Worm (Caenorhabditis elegans): ENCODE data around the gene F37B4.15.

Gene F37B4.15

DNA sequence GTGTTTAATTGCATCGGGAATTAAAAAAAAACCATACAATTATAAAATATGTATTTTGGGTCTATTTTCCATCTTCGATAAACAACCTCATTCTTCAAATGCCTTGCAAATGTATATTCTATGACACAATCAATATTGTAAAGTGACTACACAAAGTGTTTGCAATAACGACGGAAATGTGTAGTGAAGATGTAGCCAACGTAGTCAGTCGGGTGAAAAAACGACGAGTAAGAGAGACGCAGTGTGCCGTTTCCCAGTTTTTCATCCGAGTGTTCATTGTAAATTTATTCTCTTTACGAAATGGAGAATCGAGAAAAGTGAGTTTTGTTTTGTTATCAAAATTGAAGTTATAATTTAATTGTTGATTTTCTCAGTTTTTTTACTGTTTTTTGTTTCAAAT, at the start of gene F37B4.15:
Gene F37B4.15, plus strand, starts transcription at position 301 of the 400 bp plus-strand sequence.
- TF ChIP-seq unc-62 (GFP tag; optimal IDR thresholded peaks at IDR 0.05) = no peak

DNA sequence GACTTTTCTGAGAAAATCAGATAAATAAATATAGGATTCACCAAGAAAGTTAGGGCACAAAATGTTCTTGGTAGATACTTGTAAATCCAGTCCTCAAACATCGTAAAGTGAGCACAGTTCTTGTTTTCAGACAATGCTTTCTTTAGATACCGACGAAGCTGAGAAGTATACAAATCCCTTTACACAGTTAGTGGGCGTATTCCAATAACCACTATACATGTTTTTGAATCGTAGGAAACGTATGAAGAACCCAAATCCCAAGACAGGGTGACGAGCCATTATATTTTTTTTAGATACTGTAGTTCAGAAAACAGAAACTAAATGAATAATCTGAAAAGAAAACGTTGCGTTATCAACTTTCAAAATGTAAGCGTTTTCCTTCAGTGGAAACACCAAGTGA, 46.3 kb upstream of the F37B4.15 start, which contains the start of gene srj-44:
Gene srj-44, minus strand, starts transcription at position 101 of the 400 bp plus-strand sequence.
- no peak for TF ChIP-seq unc-62 (GFP tag; optimal IDR thresholded peaks at IDR 0.05)

DNA sequence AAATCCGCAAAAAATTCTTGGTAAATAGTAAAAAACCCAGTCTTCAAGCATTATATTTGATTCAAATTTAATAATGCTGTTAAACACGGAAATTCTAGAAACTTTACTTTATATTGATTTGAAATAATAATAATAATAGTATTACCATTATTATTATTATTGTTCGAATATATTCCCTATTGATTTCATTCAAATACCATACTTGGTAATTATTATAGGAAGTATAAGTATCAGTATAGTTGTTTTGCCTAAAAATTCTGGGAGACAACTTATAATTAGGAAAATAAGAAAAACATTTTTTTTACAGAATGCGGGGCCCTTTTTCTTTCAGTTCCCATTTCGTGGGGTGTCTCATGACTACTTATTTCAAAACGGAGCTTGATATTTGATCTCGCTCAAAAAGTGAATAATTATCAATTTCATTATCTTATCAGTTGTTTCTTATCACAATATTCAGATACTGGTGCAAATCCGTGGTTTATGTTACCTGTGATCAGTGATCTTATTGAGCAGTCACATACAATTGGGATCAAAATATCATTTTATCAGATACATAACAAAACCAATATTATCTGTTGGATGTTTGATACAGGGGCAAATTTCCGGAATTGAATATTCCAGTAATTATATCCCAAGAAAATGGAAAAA, 43.6 kb upstream of the F37B4.15 start, which contains the start of gene srj-49:
Gene srj-49, minus strand, starts transcription at position 51 of the 648 bp plus-strand sequence.
- TF ChIP-seq unc-62 (GFP tag; optimal IDR thresholded peaks at IDR 0.05) = no peak

DNA sequence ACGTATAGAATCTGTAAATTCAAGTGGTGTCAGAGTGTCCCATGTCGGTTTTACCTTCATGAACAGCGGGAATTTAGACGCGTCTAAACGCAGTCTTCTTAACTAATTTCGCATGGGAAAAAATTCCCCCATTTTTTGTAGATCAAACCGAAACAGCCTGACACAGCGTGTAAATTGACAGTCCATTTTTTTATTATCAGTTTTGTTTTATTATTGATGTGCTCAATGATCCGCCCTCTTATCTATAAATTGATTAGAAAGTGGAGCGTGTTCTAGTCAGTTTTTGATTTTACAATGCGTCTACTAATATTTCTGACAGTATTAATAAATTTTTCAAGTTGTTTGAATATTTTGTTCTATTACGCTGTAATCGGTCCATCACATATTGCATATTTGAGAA, 43.0 kb upstream of the F37B4.15 start, which contains the start of gene ugt-53:
Gene ugt-53, plus strand, starts transcription at position 273 of the 400 bp plus-strand sequence.
- no peak for TF ChIP-seq unc-62 (GFP tag; optimal IDR thresholded peaks at IDR 0.05)

DNA sequence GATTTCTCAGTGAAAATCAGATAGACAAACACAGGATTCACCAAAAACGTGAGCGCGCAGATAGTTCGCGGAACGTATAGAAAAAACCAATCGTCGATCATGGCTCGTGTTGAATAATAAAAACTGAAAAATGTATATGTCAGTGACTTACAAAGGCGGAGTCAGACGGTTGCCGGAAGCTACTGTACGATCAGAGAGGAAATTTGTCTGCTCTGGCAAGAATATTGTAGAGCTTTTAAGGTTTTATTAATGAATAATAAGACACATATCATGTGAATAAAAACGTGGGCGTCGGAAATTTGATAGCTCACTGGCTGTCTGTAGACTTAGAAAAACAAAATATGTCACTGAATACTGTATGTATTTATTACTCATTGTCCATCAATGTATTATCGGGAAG, 36.6 kb upstream of the F37B4.15 start, which contains the start of gene srj-57:
Gene srj-57, minus strand, starts transcription at position 101 of the 400 bp plus-strand sequence.
- TF ChIP-seq unc-62 (GFP tag; optimal IDR thresholded peaks at IDR 0.05) = no peak

DNA sequence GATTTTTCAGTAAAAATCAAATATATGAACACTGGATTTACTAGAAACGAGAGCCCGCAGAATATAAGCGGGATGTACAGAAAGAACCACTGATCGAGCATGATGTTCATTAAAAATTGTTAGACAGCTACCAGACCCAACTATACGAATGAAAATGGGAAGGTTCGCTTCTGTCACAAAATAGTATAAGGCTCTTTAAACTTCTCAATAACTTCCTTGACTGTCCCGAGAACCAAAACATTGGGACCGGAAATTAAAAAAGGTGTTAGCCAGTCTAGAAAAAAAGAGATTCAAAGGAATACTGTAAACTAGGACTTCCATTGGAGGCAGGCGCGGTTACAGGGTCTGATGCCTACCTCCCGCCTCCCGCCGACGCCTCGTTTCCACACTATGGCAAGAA, 34.2 kb upstream of the F37B4.15 start, which contains the start of gene srj-55:
Gene srj-55, minus strand, starts transcription at position 101 of the 400 bp plus-strand sequence.
- TF ChIP-seq unc-62 (GFP tag; optimal IDR thresholded peaks at IDR 0.05) = no peak

DNA sequence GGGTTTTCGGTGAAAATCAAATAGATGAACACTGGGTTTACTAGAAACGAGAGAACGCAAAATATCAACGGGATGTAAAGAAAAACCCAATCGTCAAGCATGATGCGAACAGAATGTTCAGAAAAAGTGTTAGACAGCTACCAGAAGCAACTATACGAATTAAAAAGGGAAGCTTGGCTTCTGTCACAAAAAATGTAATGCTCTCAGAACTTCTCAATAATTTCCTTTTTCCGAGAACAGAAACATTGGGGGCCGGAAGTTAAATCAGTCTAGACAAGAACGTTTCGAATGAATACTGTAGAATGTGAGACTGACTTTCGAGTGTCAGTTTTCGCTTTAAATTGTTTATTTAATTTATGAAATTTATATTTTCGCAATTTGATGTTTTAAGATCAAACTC, 32.3 kb upstream of the F37B4.15 start, which contains the start of gene srj-54:
Gene srj-54, minus strand, starts transcription at position 101 of the 400 bp plus-strand sequence.
- no peak for TF ChIP-seq unc-62 (GFP tag; optimal IDR thresholded peaks at IDR 0.05)

DNA sequence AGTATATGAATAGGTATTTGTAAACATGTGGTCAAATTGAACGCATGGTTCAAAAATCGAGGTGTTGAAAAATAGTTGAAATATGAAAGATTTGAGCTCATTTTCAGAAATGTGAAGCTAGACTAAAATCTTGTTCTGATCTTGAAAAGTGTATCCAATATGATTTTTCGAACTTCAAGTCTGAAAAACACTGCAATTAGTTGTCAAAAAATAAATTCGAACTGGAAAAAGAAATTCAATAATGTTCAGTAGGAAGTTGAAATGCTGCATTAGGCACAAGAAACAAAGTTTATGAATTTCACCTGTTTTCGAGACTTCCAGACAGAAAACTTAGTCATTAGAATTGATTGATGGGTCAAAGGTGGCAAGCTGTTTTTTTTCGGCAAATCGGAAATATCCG, 30.5 kb upstream of the F37B4.15 start, which contains the start of gene srh-270:
Gene srh-270, minus strand, starts transcription at position 101 of the 400 bp plus-strand sequence.
- TF ChIP-seq unc-62 (GFP tag; optimal IDR thresholded peaks at IDR 0.05) = no peak

DNA sequence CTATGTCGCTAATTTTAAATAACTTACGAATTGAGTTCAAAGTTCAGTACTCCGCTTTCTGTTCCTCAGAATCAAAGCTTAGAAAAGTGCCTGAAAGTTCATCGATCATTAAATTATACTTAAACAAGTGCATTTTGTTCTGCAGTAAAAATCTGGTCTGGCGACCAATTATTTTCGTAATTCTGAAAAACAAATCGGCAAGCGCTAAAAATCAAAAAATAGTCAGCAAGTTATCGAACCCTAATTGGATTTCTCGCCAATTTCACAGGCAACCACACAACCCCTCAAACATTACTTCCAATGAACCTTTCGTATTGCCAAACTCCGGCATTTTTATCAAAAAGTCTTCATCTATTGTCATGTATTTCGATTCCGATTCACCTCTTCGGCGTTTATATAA, 29.0 kb upstream of the F37B4.15 start, which contains the start of gene srh-272:
Gene srh-272, plus strand, starts transcription at position 301 of the 400 bp plus-strand sequence.
- no peak for TF ChIP-seq unc-62 (GFP tag; optimal IDR thresholded peaks at IDR 0.05)

DNA sequence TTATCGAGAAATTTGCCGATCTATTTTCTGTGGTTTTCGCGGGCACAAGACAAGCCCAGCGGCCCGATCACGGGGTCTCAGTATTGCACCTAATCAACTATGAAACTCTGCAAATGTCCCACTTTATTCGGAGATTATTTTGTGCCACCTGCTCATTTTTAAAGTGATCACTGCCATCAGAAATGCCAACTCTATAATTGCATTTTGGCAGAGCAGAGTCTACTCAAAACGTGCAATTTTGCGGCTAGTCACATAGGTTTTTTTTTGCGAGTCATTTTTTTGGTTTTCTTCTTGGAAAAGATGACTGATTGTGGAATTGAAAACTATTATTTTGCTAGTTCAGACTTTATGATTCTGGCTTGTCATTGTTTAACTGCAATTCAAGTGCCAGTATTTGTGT, 27.1 kb upstream of the F37B4.15 start, which contains the start of gene srh-240:
Gene srh-240, plus strand, starts transcription at position 301 of the 400 bp plus-strand sequence.
- no peak for TF ChIP-seq unc-62 (GFP tag; optimal IDR thresholded peaks at IDR 0.05)

DNA sequence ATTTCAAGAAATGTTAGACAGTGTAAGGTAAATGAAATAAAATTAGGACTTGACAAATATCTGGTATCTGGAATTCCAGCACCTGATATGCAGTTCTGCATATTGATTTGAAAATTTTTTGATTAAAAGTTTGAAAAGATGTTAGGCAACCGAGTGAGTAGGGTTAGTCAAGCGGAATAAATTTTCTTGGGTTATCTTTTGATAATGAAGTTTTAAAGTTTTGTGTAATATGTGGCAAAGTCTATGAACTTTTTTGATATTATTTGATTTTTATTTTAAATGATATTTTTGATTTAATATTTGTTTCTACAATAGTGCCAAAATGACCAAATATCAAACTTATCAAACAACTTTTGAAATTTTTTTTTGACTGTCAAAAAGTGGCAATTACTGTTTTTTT, 22.5 kb upstream of the F37B4.15 start, which contains the start of gene srh-241:
Gene srh-241, minus strand, starts transcription at position 101 of the 400 bp plus-strand sequence.
- no peak for TF ChIP-seq unc-62 (GFP tag; optimal IDR thresholded peaks at IDR 0.05)

DNA sequence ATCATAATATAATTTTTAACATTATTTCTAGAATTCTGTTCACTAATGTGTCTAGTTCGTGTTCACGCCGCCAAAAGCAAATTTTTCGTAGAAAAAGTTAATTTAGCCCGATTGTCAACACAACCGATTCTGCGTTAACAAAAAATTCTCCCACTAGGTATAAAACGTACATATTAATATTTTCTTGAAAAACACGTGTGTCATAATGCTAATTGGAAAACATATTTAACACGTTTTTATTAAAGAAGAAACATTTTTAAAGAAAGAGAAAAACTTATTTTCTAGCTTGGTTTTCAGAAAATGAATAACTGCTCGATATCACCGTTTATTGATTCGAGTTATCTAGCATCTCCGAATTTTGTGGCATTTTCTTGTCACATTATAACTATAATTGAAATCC, 21.9 kb upstream of the F37B4.15 start, which contains the start of gene srh-243:
Gene srh-243, plus strand, starts transcription at position 301 of the 400 bp plus-strand sequence.
- no peak for TF ChIP-seq unc-62 (GFP tag; optimal IDR thresholded peaks at IDR 0.05)

DNA sequence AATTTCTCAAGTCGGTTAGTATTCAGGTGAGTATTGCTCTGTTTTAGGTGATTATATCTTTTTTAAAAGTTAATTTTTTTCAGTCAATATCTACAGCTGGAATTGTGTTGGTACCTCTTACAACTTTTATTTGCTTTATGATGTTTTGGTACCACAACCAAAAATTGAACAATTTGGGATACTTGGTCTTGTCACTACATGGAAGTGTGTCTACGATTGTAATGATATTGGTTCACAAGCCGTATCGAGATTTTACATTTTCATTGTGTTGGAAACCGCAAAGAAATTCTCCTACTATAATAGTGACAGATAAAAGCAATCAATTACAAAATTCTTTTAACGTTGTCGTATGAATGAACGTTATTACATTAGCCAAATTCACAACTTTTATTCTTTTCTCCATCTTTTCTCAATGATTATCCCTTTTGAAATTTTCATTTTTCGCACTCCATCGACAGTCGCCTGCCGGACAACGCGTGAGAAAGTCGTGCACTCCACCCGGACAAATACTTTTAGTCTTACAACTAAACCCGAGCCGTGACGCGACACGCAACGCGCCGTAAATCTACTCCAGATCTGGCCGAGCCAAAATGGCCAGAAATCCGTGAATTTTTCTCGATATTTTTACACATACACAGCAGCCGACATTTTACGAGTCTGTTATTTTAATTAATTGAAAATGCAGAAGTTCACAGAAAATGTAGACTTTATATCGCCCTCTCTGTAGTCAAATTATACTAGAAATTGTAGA, 20.1 kb upstream of the F37B4.15 start:
- no peak for TF ChIP-seq unc-62 (GFP tag; optimal IDR thresholded peaks at IDR 0.05)

DNA sequence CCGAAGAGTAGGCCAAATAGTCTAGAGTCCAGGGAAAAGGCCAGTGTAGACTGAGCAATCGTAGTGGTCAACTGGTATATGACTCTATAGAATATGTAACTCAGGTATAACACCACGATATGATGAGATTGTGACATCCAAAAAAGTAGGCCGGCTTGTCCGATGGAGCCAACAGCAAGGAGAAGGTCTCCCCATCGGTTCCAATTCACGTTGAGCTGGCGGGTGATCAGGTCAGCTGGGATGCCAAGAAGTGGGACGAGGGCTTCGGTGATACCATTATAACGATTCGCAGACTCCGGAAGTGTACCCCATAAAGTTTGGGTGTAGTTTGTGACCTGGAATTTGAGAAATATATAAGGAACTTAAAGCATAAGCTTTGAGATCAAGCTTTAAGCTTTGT, 19.1 kb upstream of the F37B4.15 start:
- no peak for TF ChIP-seq unc-62 (GFP tag; optimal IDR thresholded peaks at IDR 0.05)

DNA sequence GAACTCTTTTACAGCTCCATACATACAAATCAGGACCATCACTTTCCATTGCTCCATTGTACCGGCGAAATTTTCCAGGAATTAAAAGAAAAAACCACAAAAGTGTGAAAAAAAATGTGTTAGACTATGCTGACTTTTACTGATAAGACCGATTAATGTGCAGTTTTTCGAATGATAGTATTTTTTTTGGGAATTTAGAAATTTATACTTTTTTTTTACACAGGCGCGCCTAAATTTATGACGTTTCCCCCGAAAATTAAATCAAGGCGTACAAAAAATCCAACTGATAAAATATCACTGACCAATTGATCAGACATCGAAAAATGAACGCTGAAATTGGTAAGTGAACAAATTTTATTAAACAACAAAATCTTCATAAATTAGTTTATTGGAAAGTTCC, 16.6 kb upstream of the F37B4.15 start, which contains the start of gene folt-2:
Gene folt-2, minus strand, starts transcription at position 179 of the 400 bp plus-strand sequence.
- no peak for TF ChIP-seq unc-62 (GFP tag; optimal IDR thresholded peaks at IDR 0.05)

Data from whole organism, dauer.